Fruit fly (Drosophila melanogaster): ENCODE data around the gene Prps.

- TF ChIP-seq CG8478 (optimal IDR thresholded peaks at IDR 0.05) (no peak), CTCF (optimal IDR thresholded peaks at IDR 0.05) (no peak)
Observed at dm6 chr3L:9638971-9639370, 57.5 kb downstream of the Prps start, which contains the start of gene CG18179.
